Fruit fly (Drosophila melanogaster) whole organism, embryonic: Measurements from ENCODE around the gene zye.

Experiments
- BEAF-32 ChIP-seq: fragments of 200-800 bp; sonication (Bioruptor generic); optimal IDR thresholded peaks from 3 replicates; lab custom pipeline; 2017; ENCODE audit warnings: missing biosample characterization, missing genetic modification characterization, mild to moderate bottlenecking, moderate library complexity, missing genetic modification reagents
- CG10431 ChIP-seq: fragments of 200-800 bp; sonication (Bioruptor generic); optimal IDR thresholded peaks from 3 replicates; lab custom pipeline; 2018; ENCODE audit warnings: missing biosample characterization, mild to moderate bottlenecking, missing genetic modification characterization
- CG11247 ChIP-seq: fragments of 200-800 bp; sonication (Bioruptor generic); IDR thresholded peaks from 2 replicates; pipeline ENCODE4 v1.3.6; 2022; ENCODE audit warnings: missing biosample characterization, missing genetic modification characterization
- CG12299 ChIP-seq: fragments of 200-800 bp; sonication (Bioruptor generic); optimal IDR thresholded peaks from 2 replicates; lab custom pipeline; 2018; ENCODE audit warnings: missing biosample characterization, mild to moderate bottlenecking, missing genetic modification characterization
- CG12769 ChIP-seq: fragments of 200-800 bp; sonication (Bioruptor generic); optimal IDR thresholded peaks from 2 replicates; lab custom pipeline; 2019; ENCODE audit warnings: missing biosample characterization, mild to moderate bottlenecking, missing genetic modification characterization, moderate library complexity
- CG13123 ChIP-seq: fragments of 200-800 bp; sonication (Bioruptor generic); optimal IDR thresholded peaks from 2 replicates; lab custom pipeline; 2016; ENCODE audit warnings: missing biosample characterization, missing genetic modification characterization
- CG15073 ChIP-seq: fragments of 200-800 bp; sonication (Bioruptor generic); optimal IDR thresholded peaks from 2 replicates; lab custom pipeline; 2016; ENCODE audit warnings: missing biosample characterization, missing genetic modification characterization
- CG15601 ChIP-seq: fragments of 200-800 bp; sonication (Bioruptor generic); optimal IDR thresholded peaks from 3 replicates; lab custom pipeline; 2019; ENCODE audit warnings: missing biosample characterization, mild to moderate bottlenecking, missing genetic modification characterization, moderate library complexity
- CG2712 ChIP-seq: fragments of 200-800 bp; optimal IDR thresholded peaks from 3 replicates; lab custom pipeline; 2019; ENCODE audit warnings: missing biosample characterization, mild to moderate bottlenecking, missing genetic modification characterization, moderate library complexity
- CG4424 ChIP-seq: fragments of 200-800 bp; sonication (Bioruptor generic); optimal IDR thresholded peaks from 3 replicates; lab custom pipeline; 2016; ENCODE audit warnings: missing biosample characterization, missing genetic modification characterization
- CG6254 ChIP-seq: fragments of 200-800 bp; sonication (Bioruptor generic); optimal IDR thresholded peaks from 3 replicates; lab custom pipeline; 2017; ENCODE audit warnings: mild to moderate bottlenecking, missing biosample characterization, missing genetic modification reagents, missing genetic modification characterization
- CG7372 ChIP-seq: fragments of 200-800 bp; sonication (Bioruptor generic); IDR thresholded peaks from 2 replicates; pipeline ENCODE4 v1.3.6; 2022; ENCODE audit warnings: missing biosample characterization, missing genetic modification characterization
- CG7839 ChIP-seq: fragments of 200-800 bp; sonication (Bioruptor generic); optimal IDR thresholded peaks from 3 replicates; lab custom pipeline; 2018; ENCODE audit warnings: missing biosample characterization, mild to moderate bottlenecking, missing genetic modification characterization, moderate library complexity
- CG8765 ChIP-seq: fragments of 200-800 bp; sonication (Bioruptor generic); IDR thresholded peaks from 2 replicates; pipeline ENCODE4 v1.3.6; 2022; ENCODE audit warnings: missing biosample characterization, missing genetic modification characterization
- CG9817 ChIP-seq: fragments of 200-800 bp; sonication (Bioruptor generic); optimal IDR thresholded peaks from 2 replicates; lab custom pipeline; 2018; ENCODE audit warnings: missing biosample characterization, mild to moderate bottlenecking, missing genetic modification characterization, moderate library complexity
- CTCF ChIP-seq: fragments of 200-800 bp; sonication (Bioruptor generic); optimal IDR thresholded peaks from 2 replicates; lab custom pipeline; 2017; ENCODE audit warnings: missing biosample characterization, mild to moderate bottlenecking, missing genetic modification characterization, moderate library complexity
- Dbx ChIP-seq: fragments of 200-800 bp; sonication (Bioruptor generic); IDR thresholded peaks from 3 replicates; pipeline ENCODE4 v1.3.6; 2022; ENCODE audit warnings: missing biosample characterization, missing genetic modification characterization
- Ets97D ChIP-seq: fragments of 200-800 bp; sonication (Bioruptor generic); optimal IDR thresholded peaks from 3 replicates; lab custom pipeline; 2016; ENCODE audit warnings: missing biosample characterization, missing genetic modification characterization
- Hand ChIP-seq: fragments of 200-800 bp; sonication (Bioruptor generic); optimal IDR thresholded peaks from 2 replicates; lab custom pipeline; 2017; ENCODE audit warnings: mild to moderate bottlenecking, missing biosample characterization, missing genetic modification reagents, missing genetic modification characterization
- Hey ChIP-seq: fragments of 200-800 bp; sonication (Bioruptor generic); optimal IDR thresholded peaks from 3 replicates; lab custom pipeline; 2018; ENCODE audit warnings: missing biosample characterization, mild to moderate bottlenecking, missing genetic modification characterization
- Hr78 ChIP-seq, 2 experiments: fragments of 200-800 bp in 1 of 2; fragments of >200 bp in 1 of 2; sonication (Bioruptor generic) in 1 of 2; optimal IDR thresholded peaks; 2 replicates each; lab custom pipeline; 2017 to 2019; ENCODE audit warnings: missing biosample characterization in 2 of 2, missing genetic modification characterization in 2 of 2, mild to moderate bottlenecking in 1 of 2, moderate library complexity in 1 of 2
- Kr ChIP-seq: fragments of 200-800 bp; sonication (Bioruptor generic); optimal IDR thresholded peaks from 2 replicates; lab custom pipeline; 2017; ENCODE audit warnings: missing biosample characterization, mild to moderate bottlenecking, missing genetic modification characterization
- Meics ChIP-seq: fragments of 200-800 bp; sonication (Bioruptor generic); optimal IDR thresholded peaks from 2 replicates; lab custom pipeline; 2017; ENCODE audit warnings: missing biosample characterization, mild to moderate bottlenecking, missing genetic modification characterization
- NfI ChIP-seq: fragments of 200-800 bp; sonication (Bioruptor generic); optimal IDR thresholded peaks from 3 replicates; lab custom pipeline; 2018; ENCODE audit warnings: missing biosample characterization, mild to moderate bottlenecking, missing genetic modification characterization, moderate library complexity
- Opbp ChIP-seq: fragments of 200-800 bp; sonication (Bioruptor generic); IDR thresholded peaks from 3 replicates; pipeline ENCODE4 v1.3.6; 2022; ENCODE audit warnings: missing biosample characterization, missing genetic modification characterization; ENCODE audit not compliant: partially characterized antibody
- Side ChIP-seq: fragments of 200-800 bp; sonication (Bioruptor generic); optimal IDR thresholded peaks from 2 replicates; lab custom pipeline; 2016; ENCODE audit warnings: missing biosample characterization, missing genetic modification characterization
- Six4 ChIP-seq: fragments of 200-800 bp; sonication (Bioruptor generic); optimal IDR thresholded peaks from 2 replicates; lab custom pipeline; 2016; ENCODE audit warnings: missing biosample characterization, missing genetic modification characterization
- Sox100B ChIP-seq: fragments of 200-800 bp; sonication (Bioruptor generic); optimal IDR thresholded peaks from 3 replicates; lab custom pipeline; 2018; ENCODE audit warnings: missing biosample characterization, mild to moderate bottlenecking, missing genetic modification characterization
- Sox102F ChIP-seq: fragments of 200-800 bp; sonication (Bioruptor generic); optimal IDR thresholded peaks from 2 replicates; lab custom pipeline; 2018; ENCODE audit warnings: missing biosample characterization, mild to moderate bottlenecking, missing genetic modification characterization, moderate library complexity
- bcd ChIP-seq: fragments of 200-800 bp; sonication (Bioruptor generic); optimal IDR thresholded peaks from 2 replicates; lab custom pipeline; 2017; ENCODE audit warnings: missing biosample characterization, mild to moderate bottlenecking, missing genetic modification characterization
- bsh ChIP-seq, 2 experiments: fragments of 200-800 bp; sonication (Bioruptor generic); optimal IDR thresholded peaks; 2 replicates each; lab custom pipeline; 2017 to 2018; ENCODE audit warnings: mild to moderate bottlenecking in 2 of 2, missing biosample characterization in 2 of 2, missing genetic modification characterization in 2 of 2, moderate library complexity in 1 of 2
- cato ChIP-seq: fragments of 200-800 bp; sonication (Bioruptor generic); optimal IDR thresholded peaks from 2 replicates; lab custom pipeline; 2016; ENCODE audit warnings: missing biosample characterization, missing genetic modification characterization, borderline replicate concordance
- caup ChIP-seq: fragments of 200-800 bp; sonication (Bioruptor generic); optimal IDR thresholded peaks from 3 replicates; lab custom pipeline; 2017; ENCODE audit warnings: missing biosample characterization, mild to moderate bottlenecking, missing genetic modification characterization, moderate library complexity; ENCODE audit not compliant: severe bottlenecking
- chif ChIP-seq, 2 experiments: fragments of 200-800 bp; sonication (Bioruptor generic); optimal IDR thresholded peaks; 3 replicates each; lab custom pipeline; 2016; ENCODE audit warnings: missing biosample characterization in 2 of 2, missing genetic modification characterization in 2 of 2
- croc ChIP-seq: fragments of 200-800 bp; sonication (Bioruptor generic); conservative IDR thresholded peaks from 3 replicates; pipeline ENCODE4 v1.3.6; 2022; ENCODE audit warnings: missing biosample characterization, missing genetic modification characterization
- crol ChIP-seq: fragments of 200-800 bp; sonication (Bioruptor generic); IDR thresholded peaks from 2 replicates; pipeline ENCODE4 v1.3.6; 2022; ENCODE audit warnings: missing biosample characterization, missing genetic modification characterization
- gfzf ChIP-seq: fragments of 200-800 bp; sonication (Bioruptor generic); optimal IDR thresholded peaks from 2 replicates; lab custom pipeline; 2016; ENCODE audit warnings: missing biosample characterization, mild to moderate bottlenecking, missing genetic modification characterization, moderate library complexity
- hkb ChIP-seq, 2 experiments: fragments of 200-800 bp in 1 of 2; fragments of >200 bp in 1 of 2; sonication (Bioruptor generic) in 1 of 2; IDR thresholded peaks in 1 of 2; optimal IDR thresholded peaks in 1 of 2; 2 replicates each; pipeline versions ENCODE4 v1.3.6 to Lab custom; 2017 to 2022; ENCODE audit warnings: missing biosample characterization in 1 of 2, missing genetic modification characterization in 1 of 2
- kah ChIP-seq: fragments of 200-800 bp; sonication (Bioruptor generic); optimal IDR thresholded peaks from 2 replicates; lab custom pipeline; 2018; ENCODE audit warnings: missing biosample characterization, mild to moderate bottlenecking, missing genetic modification characterization
- knrl ChIP-seq: fragments of 200-800 bp; sonication (Bioruptor generic); IDR thresholded peaks from 3 replicates; pipeline ENCODE4 v1.3.6; 2022; ENCODE audit warnings: missing biosample characterization, missing genetic modification characterization; ENCODE audit not compliant: partially characterized antibody
- nau ChIP-seq: fragments of 200-800 bp; sonication (Bioruptor generic); optimal IDR thresholded peaks from 3 replicates; lab custom pipeline; 2017; ENCODE audit warnings: missing biosample characterization, mild to moderate bottlenecking, missing genetic modification characterization, missing genetic modification reagents
- odd ChIP-seq: fragments of 200-800 bp; sonication (Bioruptor generic); optimal IDR thresholded peaks from 2 replicates; lab custom pipeline; 2017; ENCODE audit warnings: missing biosample characterization, mild to moderate bottlenecking, missing genetic modification characterization
- prd ChIP-seq, 3 experiments: fragments of >200 bp in 2 of 3; fragments of 200-800 bp in 1 of 3; sonication (Bioruptor generic) in 1 of 3; optimal IDR thresholded peaks in 2 of 3; IDR thresholded peaks in 1 of 3; 2 replicates in 2 of 3; 3 replicates in 1 of 3; pipeline versions ENCODE4 v1.3.6 to Lab custom; 2017 to 2022; ENCODE audit warnings: missing biosample characterization in 1 of 3, missing genetic modification characterization in 1 of 3
- pros ChIP-seq: fragments of 200-800 bp; sonication (Bioruptor generic); optimal IDR thresholded peaks from 3 replicates; lab custom pipeline; 2019; ENCODE audit warnings: missing biosample characterization, mild to moderate bottlenecking, missing genetic modification characterization, moderate library complexity
- sc ChIP-seq, 3 experiments: fragments of >200 bp in 2 of 3; fragments of 200-800 bp in 1 of 3; sonication (Bioruptor generic) in 1 of 3; optimal IDR thresholded peaks; 2 replicates in 2 of 3; 3 replicates in 1 of 3; lab custom pipeline; 2017; ENCODE audit warnings: mild to moderate bottlenecking in 1 of 3, missing biosample characterization in 1 of 3, missing genetic modification characterization in 1 of 3, missing genetic modification reagents in 1 of 3
- sd ChIP-seq: fragments of 200-800 bp; sonication (Bioruptor generic); optimal IDR thresholded peaks from 3 replicates; lab custom pipeline; 2018; ENCODE audit warnings: missing biosample characterization, mild to moderate bottlenecking, missing genetic modification characterization, moderate library complexity
- vfl ChIP-seq: fragments of 200-800 bp; sonication (Bioruptor generic); optimal IDR thresholded peaks from 2 replicates; lab custom pipeline; 2016; ENCODE audit warnings: missing biosample characterization, missing genetic modification characterization
- wor ChIP-seq: fragments of 200-800 bp; sonication (Bioruptor generic); IDR thresholded peaks from 2 replicates; pipeline ENCODE4 v1.3.6; 2022; ENCODE audit warnings: missing biosample characterization, missing genetic modification characterization
- zf30C ChIP-seq: fragments of 200-800 bp; sonication (Bioruptor generic); optimal IDR thresholded peaks from 3 replicates; lab custom pipeline; 2018; ENCODE audit warnings: missing biosample characterization, mild to moderate bottlenecking, missing genetic modification characterization

Gene zye

DNA sequence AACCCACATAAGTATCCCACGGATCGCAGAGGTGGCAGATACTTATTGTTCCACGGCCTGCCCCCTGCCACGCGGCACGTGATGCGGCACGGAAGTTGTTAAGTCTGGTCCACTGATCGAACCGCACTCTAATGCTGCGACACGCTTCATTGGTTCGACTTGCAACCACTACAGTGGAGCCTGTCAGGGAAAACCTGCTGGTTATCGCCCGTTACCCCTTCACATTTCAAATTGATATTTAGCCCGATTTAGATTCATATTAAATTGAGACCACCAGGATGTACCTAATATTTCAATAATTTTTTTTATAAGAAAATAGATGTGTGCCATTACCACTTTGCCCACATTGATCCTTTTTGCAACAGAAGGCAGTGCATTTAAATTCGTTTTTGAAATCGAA lies 33.9 kb downstream of the zye start (continued):
- TF ChIP-seq CG15601 (no peak), Kr (GFP tag; lab: Kevin White, UChicago) (no peak), CG11247 (GFP tag; lab: Robert Waterston, UW) (no peak), CG10431 (GFP tag; lab: Kevin White, UChicago) (no peak), CTCF (GFP tag; lab: Kevin White, UChicago) (no peak), CG6254 (no peak), Sox102F (GFP tag; lab: Kevin White, UChicago) (peak; percentile 39), crol (GFP tag; lab: Robert Waterston, UW) (no peak), prd (optimal IDR thresholded peaks at IDR 0.05; lab: Kevin White, UChicago) (no peak), prd (GFP tag; IDR thresholded peaks at IDR 0.05; lab: Robert Waterston, UW) (peak; percentile 34; the same call in 1 of the 3 replicates), zf30C (GFP tag; lab: Kevin White, UChicago) (no peak), chif (GFP tag; optimal IDR thresholded peaks at IDR 0.05; lab: Kevin White, UChicago) (peak in 1 of 2 experiments; percentile 64), nau (no peak), gfzf (GFP tag; lab: Kevin White, UChicago) (no peak), Meics (GFP tag; lab: Kevin White, UChicago) (no peak), Dbx (no peak), CG12299 (tag; lab: Kevin White, UChicago) (no peak), CG7839 (tag; lab: Kevin White, UChicago) (peak; percentile 32), knrl (GFP tag; lab: Robert Waterston, UW) (no peak), bcd (GFP tag; lab: Kevin White, UChicago) (no peak), hkb (optimal IDR thresholded peaks at IDR 0.05; lab: Kevin White, UChicago) (no peak), hkb (GFP tag; IDR thresholded peaks at IDR 0.05; lab: Robert Waterston, UW) (no peak), CG8765 (GFP tag; lab: Robert Waterston, UW) (no peak), Opbp (GFP tag; lab: Robert Waterston, UW) (no peak), kah (no peak), CG2712 (tag; lab: Kevin White, UChicago) (peak; percentile 50), Six4 (GFP tag; lab: Kevin White, UChicago) (no peak), Sox100B (GFP tag; lab: Kevin White, UChicago) (no peak), NfI (GFP tag; lab: Kevin White, UChicago) (no peak), BEAF-32 (GFP tag; lab: Kevin White, UChicago) (no peak), CG9817 (tag; lab: Kevin White, UChicago) (no peak), Ets97D (GFP tag; lab: Kevin White, UChicago) (no peak), Hand (no peak), CG13123 (GFP tag; lab: Kevin White, UChicago) (no peak), sc (optimal IDR thresholded peaks at IDR 0.05; lab: Kevin White, UChicago) (no peak), sc (GFP tag; optimal IDR thresholded peaks at IDR 0.05; lab: Kevin White, UChicago) (no peak), Side (GFP tag; lab: Kevin White, UChicago) (no peak), cato (GFP tag; lab: Kevin White, UChicago) (no peak), wor (GFP tag; lab: Robert Waterston, UW) (no peak), CG15073 (GFP tag; lab: Kevin White, UChicago) (no peak), bsh (GFP tag; optimal IDR thresholded peaks at IDR 0.05; lab: Kevin White, UChicago) (peak in 1 of 2 experiments; percentile 43), Hr78 (GFP tag; optimal IDR thresholded peaks at IDR 0.05; lab: Kevin White, UChicago) (no peak), vfl (GFP tag; lab: Kevin White, UChicago) (no peak), odd (GFP tag; lab: Kevin White, UChicago) (no peak), Hey (tag; lab: Kevin White, UChicago) (no peak), croc (no peak), CG7372 (GFP tag; lab: Robert Waterston, UW) (no peak), pros (GFP tag; lab: Kevin White, UChicago) (no peak), CG12769 (tag; lab: Kevin White, UChicago) (no peak), caup (GFP tag; lab: Kevin White, UChicago) (no peak), CG4424 (peak; percentile 25), sd (tag; lab: Kevin White, UChicago) (no peak)
